Fruit fly (Drosophila melanogaster) whole organism, embryonic: ENCODE measurements around the gene dgt2.

Source experiments
- Asciz ChIP-seq: fragments of 200-800 bp; sonication (Bioruptor generic); optimal IDR thresholded peaks from 2 replicates; lab custom pipeline; 2017; ENCODE audit warnings: missing biosample characterization, mild to moderate bottlenecking, missing genetic modification characterization, missing genetic modification reagents
- B-H2 ChIP-seq: fragments of 200-800 bp; sonication (Bioruptor generic); optimal IDR thresholded peaks from 2 replicates; lab custom pipeline; 2018; ENCODE audit warnings: missing biosample characterization, mild to moderate bottlenecking, missing genetic modification characterization
- Bteb2 ChIP-seq: fragments of 200-800 bp; sonication (Bioruptor generic); optimal IDR thresholded peaks from 2 replicates; lab custom pipeline; 2016; ENCODE audit warnings: missing biosample characterization, missing genetic modification characterization
- CG10274 ChIP-seq: fragments of 200-800 bp; sonication (Bioruptor generic); optimal IDR thresholded peaks from 3 replicates; lab custom pipeline; 2017; ENCODE audit warnings: missing biosample characterization, mild to moderate bottlenecking, missing genetic modification characterization
- CG10462 ChIP-seq: fragments of 200-800 bp; sonication (Bioruptor generic); optimal IDR thresholded peaks from 2 replicates; lab custom pipeline; 2016; ENCODE audit warnings: missing biosample characterization, missing genetic modification characterization
- CG10979 ChIP-seq: fragments of 200-800 bp; sonication (Bioruptor generic); optimal IDR thresholded peaks from 2 replicates; lab custom pipeline; 2018; ENCODE audit warnings: missing biosample characterization, mild to moderate bottlenecking, missing genetic modification characterization, moderate library complexity
- CG11398 ChIP-seq: fragments of 200-800 bp; sonication (Bioruptor generic); optimal IDR thresholded peaks from 2 replicates; lab custom pipeline; 2016; ENCODE audit warnings: missing biosample characterization, missing genetic modification characterization
- CG11723 ChIP-seq: fragments of 200-800 bp; sonication (Bioruptor generic); optimal IDR thresholded peaks from 2 replicates; lab custom pipeline; 2017; ENCODE audit warnings: missing biosample characterization, mild to moderate bottlenecking, missing genetic modification characterization
- CG13287 ChIP-seq: fragments of 200-800 bp; sonication (Bioruptor generic); IDR thresholded peaks from 2 replicates; pipeline ENCODE4 v1.3.6; 2022; ENCODE audit warnings: missing biosample characterization, missing genetic modification characterization; ENCODE audit not compliant: partially characterized antibody
- CG14667 ChIP-seq: fragments of 200-800 bp; sonication (Bioruptor generic); IDR thresholded peaks from 2 replicates; pipeline ENCODE4 v1.3.6; 2022; ENCODE audit warnings: missing biosample characterization, missing genetic modification characterization
- CG15514 ChIP-seq: fragments of 200-800 bp; sonication (Bioruptor generic); optimal IDR thresholded peaks from 3 replicates; lab custom pipeline; 2017; ENCODE audit warnings: missing biosample characterization, missing genetic modification characterization, mild to moderate bottlenecking, moderate library complexity, missing genetic modification reagents
- CG16779 ChIP-seq: fragments of 200-800 bp; sonication (Bioruptor generic); IDR thresholded peaks from 2 replicates; pipeline ENCODE4 v1.3.6; 2022; ENCODE audit warnings: missing biosample characterization, missing genetic modification characterization
- CG16863 ChIP-seq: fragments of 200-800 bp; sonication (Bioruptor generic); optimal IDR thresholded peaks from 3 replicates; lab custom pipeline; 2016; ENCODE audit warnings: missing biosample characterization, missing genetic modification characterization
- CG18764 ChIP-seq: fragments of 200-800 bp; sonication (Bioruptor generic); optimal IDR thresholded peaks from 3 replicates; lab custom pipeline; 2016; ENCODE audit warnings: missing biosample characterization, missing genetic modification characterization
- CG2199 ChIP-seq: fragments of 200-800 bp; sonication (Bioruptor generic); IDR thresholded peaks from 3 replicates; pipeline ENCODE4 v1.3.6; 2022; ENCODE audit warnings: missing biosample characterization, missing genetic modification characterization
- CG31365 ChIP-seq: fragments of 200-800 bp; sonication (Bioruptor generic); optimal IDR thresholded peaks from 2 replicates; lab custom pipeline; 2018; ENCODE audit warnings: missing biosample characterization, mild to moderate bottlenecking, missing genetic modification characterization
- CG42726 ChIP-seq: fragments of 200-800 bp; sonication (Bioruptor generic); IDR thresholded peaks from 2 replicates; pipeline ENCODE4 v1.3.6; 2022; ENCODE audit warnings: missing biosample characterization, missing genetic modification characterization; ENCODE audit not compliant: partially characterized antibody
- CG8478 ChIP-seq: fragments of >200 bp; optimal IDR thresholded peaks from 2 replicates; lab custom pipeline; 2018
- CG8924 ChIP-seq: fragments of 200-800 bp; optimal IDR thresholded peaks from 3 replicates; lab custom pipeline; 2019; ENCODE audit warnings: missing biosample characterization, mild to moderate bottlenecking, missing genetic modification characterization, moderate library complexity
- CG9817 ChIP-seq: fragments of 200-800 bp; sonication (Bioruptor generic); optimal IDR thresholded peaks from 2 replicates; lab custom pipeline; 2018; ENCODE audit warnings: missing biosample characterization, mild to moderate bottlenecking, missing genetic modification characterization, moderate library complexity
- CrebB ChIP-seq: fragments of 200-800 bp; sonication (Bioruptor generic); optimal IDR thresholded peaks from 3 replicates; lab custom pipeline; 2018; ENCODE audit warnings: missing biosample characterization, mild to moderate bottlenecking, missing genetic modification characterization
- Dip3 ChIP-seq: fragments of 200-800 bp; sonication (Bioruptor generic); optimal IDR thresholded peaks from 3 replicates; lab custom pipeline; 2016; ENCODE audit warnings: missing biosample characterization, missing genetic modification characterization
- Fer1 ChIP-seq: fragments of 200-800 bp; sonication (Bioruptor generic); optimal IDR thresholded peaks from 2 replicates; lab custom pipeline; 2017; ENCODE audit warnings: missing biosample characterization, mild to moderate bottlenecking, missing genetic modification characterization
- Hr3 ChIP-seq: fragments of 200-800 bp; sonication (Bioruptor generic); optimal IDR thresholded peaks from 3 replicates; lab custom pipeline; 2016; ENCODE audit warnings: missing biosample characterization, missing genetic modification characterization
- Hr51 ChIP-seq, 2 experiments: fragments of 200-800 bp; sonication (Bioruptor generic); optimal IDR thresholded peaks; 2 replicates in 1 of 2; 3 replicates in 1 of 2; lab custom pipeline; 2016 to 2018; ENCODE audit warnings: missing biosample characterization in 2 of 2, missing genetic modification characterization in 2 of 2, mild to moderate bottlenecking in 1 of 2, moderate library complexity in 1 of 2
- Max ChIP-seq: fragments of 200-800 bp; sonication (Bioruptor generic); optimal IDR thresholded peaks from 2 replicates; lab custom pipeline; 2016; ENCODE audit warnings: missing biosample characterization, mild to moderate bottlenecking, missing genetic modification characterization
- Pdp1 ChIP-seq, 2 experiments: fragments of 200-800 bp; sonication (Bioruptor generic); optimal IDR thresholded peaks; 3 replicates each; lab custom pipeline; 2016; ENCODE audit warnings: missing biosample characterization in 2 of 2, missing genetic modification characterization in 2 of 2, mild to moderate bottlenecking in 1 of 2, moderate library complexity in 1 of 2
- Usf ChIP-seq: fragments of 200-800 bp; sonication (Bioruptor generic); optimal IDR thresholded peaks from 2 replicates; lab custom pipeline; 2017; ENCODE audit warnings: missing genotype, missing biosample characterization, missing genetic modification characterization
- Vsx1 ChIP-seq: fragments of 200-800 bp; sonication (Bioruptor generic); optimal IDR thresholded peaks from 2 replicates; lab custom pipeline; 2017; ENCODE audit warnings: missing biosample characterization, mild to moderate bottlenecking, missing genetic modification characterization, missing genetic modification reagents
- YL-1 ChIP-seq: fragments of 200-800 bp; sonication (Bioruptor generic); optimal IDR thresholded peaks from 3 replicates; lab custom pipeline; 2017; ENCODE audit warnings: missing biosample characterization, mild to moderate bottlenecking, missing genetic modification characterization
- aop ChIP-seq: fragments of 200-800 bp; sonication (Bioruptor generic); IDR thresholded peaks from 2 replicates; pipeline ENCODE4 v1.3.6; 2022; ENCODE audit warnings: missing biosample characterization, missing genetic modification characterization
- bigmax ChIP-seq: fragments of 200-800 bp; sonication (Bioruptor generic); optimal IDR thresholded peaks from 2 replicates; lab custom pipeline; 2018; ENCODE audit warnings: missing biosample characterization, mild to moderate bottlenecking, missing genetic modification characterization
- crc ChIP-seq: fragments of 200-800 bp; sonication (Bioruptor generic); optimal IDR thresholded peaks from 2 replicates; lab custom pipeline; 2016; ENCODE audit warnings: missing biosample characterization, missing genetic modification characterization
- dimm ChIP-seq: fragments of 200-800 bp; sonication (Bioruptor generic); IDR thresholded peaks from 2 replicates; pipeline ENCODE4 v1.3.6; 2022; ENCODE audit warnings: missing biosample characterization, missing genetic modification characterization
- dm ChIP-seq: fragments of 200-800 bp; sonication (Bioruptor generic); optimal IDR thresholded peaks from 3 replicates; lab custom pipeline; 2016; ENCODE audit warnings: missing biosample characterization, missing genetic modification characterization
- dmrt99B ChIP-seq: fragments of 200-800 bp; sonication (Bioruptor generic); optimal IDR thresholded peaks from 2 replicates; lab custom pipeline; 2018; ENCODE audit warnings: missing biosample characterization, mild to moderate bottlenecking, missing genetic modification characterization, moderate library complexity
- ems ChIP-seq: fragments of 200-800 bp; sonication (Bioruptor generic); optimal IDR thresholded peaks from 3 replicates; lab custom pipeline; 2016; ENCODE audit warnings: missing biosample characterization, missing genetic modification characterization
- ewg ChIP-seq: fragments of 200-800 bp; sonication (Bioruptor generic); optimal IDR thresholded peaks from 3 replicates; lab custom pipeline; 2017; ENCODE audit warnings: mild to moderate bottlenecking, missing biosample characterization, missing genetic modification reagents, missing genetic modification characterization
- fd96Cb ChIP-seq: fragments of 200-800 bp; sonication (Bioruptor generic); optimal IDR thresholded peaks from 2 replicates; lab custom pipeline; 2018; ENCODE audit warnings: missing biosample characterization, mild to moderate bottlenecking, missing genetic modification characterization, moderate library complexity
- hth ChIP-seq: fragments of >200 bp; optimal IDR thresholded peaks from 2 replicates; lab custom pipeline; 2017; ENCODE audit warnings: inconsistent platforms
- jigr1 ChIP-seq: fragments of 200-800 bp; sonication (Bioruptor generic); IDR thresholded peaks from 3 replicates; pipeline ENCODE4 v1.3.6; 2022; ENCODE audit warnings: missing biosample characterization, missing genetic modification characterization
- lab ChIP-seq: fragments of 200-800 bp; sonication (Bioruptor generic); optimal IDR thresholded peaks from 3 replicates; lab custom pipeline; 2017; ENCODE audit warnings: missing biosample characterization, missing genetic modification characterization, mild to moderate bottlenecking, moderate library complexity, missing genetic modification reagents
- nmo ChIP-seq: fragments of 200-800 bp; sonication (Bioruptor generic); optimal IDR thresholded peaks from 2 replicates; lab custom pipeline; 2018; ENCODE audit warnings: missing biosample characterization, mild to moderate bottlenecking, missing genetic modification characterization, moderate library complexity
- pho ChIP-seq: fragments of 200-800 bp; sonication (Bioruptor generic); optimal IDR thresholded peaks from 2 replicates; lab custom pipeline; 2016; ENCODE audit warnings: missing biosample characterization, missing genetic modification characterization
- pnt ChIP-seq: fragments of 200-800 bp; sonication (Bioruptor generic); optimal IDR thresholded peaks from 3 replicates; lab custom pipeline; 2016; ENCODE audit warnings: missing biosample characterization, missing genetic modification characterization
- pzg ChIP-seq: fragments of 200-800 bp; sonication (Bioruptor generic); optimal IDR thresholded peaks from 3 replicates; lab custom pipeline; 2018; ENCODE audit warnings: missing biosample characterization, mild to moderate bottlenecking, missing genetic modification characterization, moderate library complexity
- run ChIP-seq: fragments of 200-800 bp; sonication (Bioruptor generic); optimal IDR thresholded peaks from 3 replicates; lab custom pipeline; 2018; ENCODE audit warnings: missing biosample characterization, mild to moderate bottlenecking, missing genetic modification characterization
- stwl ChIP-seq: fragments of 200-800 bp; sonication (Bioruptor generic); optimal IDR thresholded peaks from 3 replicates; lab custom pipeline; 2018; ENCODE audit warnings: missing biosample characterization, mild to moderate bottlenecking, missing genetic modification characterization, moderate library complexity
- unc-4 ChIP-seq: fragments of 200-800 bp; sonication (Bioruptor generic); IDR thresholded peaks from 2 replicates; pipeline ENCODE4 v1.3.6; 2022; ENCODE audit warnings: missing biosample characterization, missing genetic modification characterization; ENCODE audit not compliant: partially characterized antibody

Gene dgt2

DNA sequence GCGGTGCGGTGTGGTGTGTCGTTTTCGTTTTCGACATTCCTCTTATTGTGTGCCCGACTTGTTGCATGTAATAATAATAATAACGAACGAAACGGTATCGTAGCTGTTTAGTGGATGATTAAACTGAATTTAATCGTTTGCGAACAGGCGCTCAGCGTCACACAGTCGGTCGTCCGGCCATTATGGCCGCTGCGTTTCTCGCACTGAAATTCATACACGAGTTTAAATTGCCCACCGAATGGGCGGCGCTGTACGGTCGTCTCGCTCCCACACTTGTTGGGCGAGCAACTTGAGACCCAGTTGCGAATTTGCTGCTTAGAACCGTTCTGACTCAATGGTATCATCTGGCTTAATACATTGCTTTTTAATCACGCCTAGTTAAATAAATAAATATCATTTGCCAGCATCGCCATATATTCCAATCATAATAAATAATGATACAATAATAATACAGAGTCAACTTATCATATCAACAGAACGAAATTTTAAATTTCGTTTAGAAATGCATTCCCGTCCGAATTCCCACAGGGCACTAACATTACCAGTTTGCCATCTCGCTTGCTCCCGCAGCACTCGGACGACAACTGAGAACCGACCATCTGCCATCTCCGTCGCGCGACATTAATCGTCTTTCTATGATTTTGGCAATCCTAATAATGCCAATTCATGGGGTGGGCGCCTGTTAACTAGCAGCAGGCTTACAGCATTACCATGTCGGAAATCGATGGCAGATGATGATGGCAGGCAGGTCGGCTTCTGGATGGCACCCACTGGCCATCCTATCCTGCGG, 21.3 kb downstream of the dgt2 start (continued):
- TF ChIP-seq CG14667 (GFP tag; lab: Robert Waterston, UW) (no peak), CG10979 (tag; lab: Kevin White, UChicago) (peak; percentile 92), fd96Cb (tag; lab: Kevin White, UChicago) (peak; percentile 89), CG18764 (GFP tag; lab: Kevin White, UChicago) (peak; percentile 80), crc (peak; percentile 70), Bteb2 (peak; percentile 77), CG42726 (no peak), CG16863 (GFP tag; lab: Kevin White, UChicago) (peak; percentile 74), CG10462 (GFP tag; lab: Kevin White, UChicago) (peak; percentile 38), hth (no peak), aop (GFP tag; lab: Robert Waterston, UW) (no peak), CG13287 (GFP tag; lab: Robert Waterston, UW) (no peak), pzg (GFP tag; lab: Kevin White, UChicago) (peak; percentile 6), CG9817 (tag; lab: Kevin White, UChicago) (peak; percentile 94), Pdp1 (GFP tag; optimal IDR thresholded peaks at IDR 0.05; lab: Kevin White, UChicago) (peak; percentile 48 to 77), CG8478 (peak; percentile 92), jigr1 (GFP tag; lab: Robert Waterston, UW) (no peak), CrebB (tag; lab: Kevin White, UChicago) (peak; percentile 92), unc-4 (GFP tag; lab: Robert Waterston, UW) (no peak), lab (GFP tag; lab: Kevin White, UChicago) (peak; percentile 94), CG11398 (peak; percentile 56), Max (GFP tag; lab: Kevin White, UChicago) (peak; percentile 84), ems (GFP tag; lab: Kevin White, UChicago) (peak; percentile 84), CG11723 (GFP tag; lab: Kevin White, UChicago) (peak; percentile 89), Usf (peak; percentile 87), pho (GFP tag; lab: Kevin White, UChicago) (peak; percentile 90), CG16779 (GFP tag; lab: Robert Waterston, UW) (no peak), dm (GFP tag; lab: Kevin White, UChicago) (peak; percentile 45), Hr3 (peak; percentile 88), bigmax (no peak), Asciz (GFP tag; lab: Kevin White, UChicago) (peak; percentile 84), dmrt99B (tag; lab: Kevin White, UChicago) (peak; percentile 92), pnt (GFP tag; lab: Kevin White, UChicago) (peak; percentile 67), CG2199 (no peak), Vsx1 (GFP tag; lab: Kevin White, UChicago) (peak; percentile 92), CG10274 (peak; percentile 76), nmo (GFP tag; lab: Kevin White, UChicago) (peak; percentile 93), Hr51 (GFP tag; optimal IDR thresholded peaks at IDR 0.05; lab: Kevin White, UChicago) (peak; percentile 71 to 92), B-H2 (GFP tag; lab: Kevin White, UChicago) (peak; percentile 93), Fer1 (GFP tag; lab: Kevin White, UChicago) (peak; percentile 96), stwl (no peak), CG8924 (tag; lab: Kevin White, UChicago) (peak; percentile 93), dimm (GFP tag; lab: Robert Waterston, UW) (no peak), Dip3 (GFP tag; lab: Kevin White, UChicago) (peak; percentile 78), ewg (GFP tag; lab: Kevin White, UChicago) (peak; percentile 80), YL-1 (GFP tag; lab: Kevin White, UChicago) (peak; percentile 77), CG31365 (tag; lab: Kevin White, UChicago) (peak; percentile 67), run (tag; lab: Kevin White, UChicago) (peak; percentile 27), CG15514 (GFP tag; lab: Kevin White, UChicago) (peak; percentile 86)
